Worm (Caenorhabditis elegans): ENCODE data around the gene srh-166.

DNA sequence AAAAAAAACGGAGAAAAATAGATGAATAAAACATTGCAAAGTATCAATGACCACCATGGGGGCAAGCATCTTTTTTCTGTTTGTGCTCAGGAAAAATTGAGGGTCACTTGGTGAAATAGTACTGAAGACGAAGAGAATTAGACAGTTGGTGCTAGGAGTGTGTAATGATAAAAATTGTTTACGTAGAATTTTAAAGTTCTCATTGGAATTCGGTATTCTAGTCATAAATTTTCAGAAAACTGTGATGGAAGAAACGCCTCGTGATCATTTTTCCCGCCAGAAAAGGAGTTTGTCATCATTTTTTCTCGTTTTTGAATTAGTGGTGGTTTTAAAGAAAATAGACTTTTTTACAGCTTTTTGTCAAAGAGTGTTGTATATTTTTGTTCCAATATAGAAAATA lies 18.9 kb upstream of the srh-166 start:
- TF ChIP-seq skn-1 (tag; optimal IDR thresholded peaks at IDR 0.05) (no peak), fkh-10 (GFP tag; optimal IDR thresholded peaks at IDR 0.05) (no peak), lin-13 (GFP tag; optimal IDR thresholded peaks at IDR 0.05) (no peak), hif-1 (tag; optimal IDR thresholded peaks at IDR 0.05) (no peak), aly-2 (tag; optimal IDR thresholded peaks at IDR 0.05) (no peak)

All from whole organism, L4 larva.